Worm (Caenorhabditis elegans): ENCODE data around the gene unc-36.

unc-36 gene

ce11 chrIII:8237827-8238226, 36.8 kb upstream of the unc-36 start, which contains the start of gene tsp-2:
tsp-2 (minus strand) TSS chrIII:8237935.
- TF ChIP-seq flt-1 (GFP tag; IDR thresholded peaks at IDR 0.05) (no peak), med-1 (GFP tag; optimal IDR thresholded peaks at IDR 0.05; ENCODE audit: insufficient read depth) (no peak), tab-1 (GFP tag; IDR thresholded peaks at IDR 0.05) (no peak), cog-1 (tag; optimal IDR thresholded peaks at IDR 0.05) (no peak), ztf-29 (GFP tag; IDR thresholded peaks at IDR 0.05) (no peak), T22C8.4 (GFP tag; IDR thresholded peaks at IDR 0.05) (no peak), ref-1 (GFP tag; conservative IDR thresholded peaks at IDR 0.05) (no peak), ztf-23 (GFP tag; IDR thresholded peaks at IDR 0.05) (no peak), klf-2 (GFP tag; conservative IDR thresholded peaks at IDR 0.05) (no peak)

ce11 chrIII:8235880-8236279, 34.9 kb upstream of the unc-36 start, which contains the start of gene C02F5.5:
C02F5.5 (plus strand) TSS chrIII:8236180.
- TF ChIP-seq klf-2 (GFP tag; conservative IDR thresholded peaks at IDR 0.05), result no peak
- TF ChIP-seq tab-1 (GFP tag; IDR thresholded peaks at IDR 0.05), result no peak
- no peak for TF ChIP-seq flt-1 (GFP tag; IDR thresholded peaks at IDR 0.05)
- TF ChIP-seq med-1 (GFP tag; optimal IDR thresholded peaks at IDR 0.05; ENCODE audit: insufficient read depth), result no peak
- TF ChIP-seq cog-1 (tag; optimal IDR thresholded peaks at IDR 0.05), result no peak
- no peak for TF ChIP-seq T22C8.4 (GFP tag; IDR thresholded peaks at IDR 0.05)
- no peak for TF ChIP-seq ref-1 (GFP tag; conservative IDR thresholded peaks at IDR 0.05)
- no peak for TF ChIP-seq ztf-29 (GFP tag; IDR thresholded peaks at IDR 0.05)
- TF ChIP-seq ztf-23 (GFP tag; IDR thresholded peaks at IDR 0.05), result no peak

- no peak for TF ChIP-seq T22C8.4 (GFP tag; IDR thresholded peaks at IDR 0.05)
- no peak for TF ChIP-seq ztf-29 (GFP tag; IDR thresholded peaks at IDR 0.05)
- no peak for TF ChIP-seq klf-2 (GFP tag; conservative IDR thresholded peaks at IDR 0.05)
- TF ChIP-seq ref-1 (GFP tag; conservative IDR thresholded peaks at IDR 0.05), result no peak
- TF ChIP-seq flt-1 (GFP tag; IDR thresholded peaks at IDR 0.05), result no peak
- TF ChIP-seq tab-1 (GFP tag; IDR thresholded peaks at IDR 0.05), result no peak
- no peak for TF ChIP-seq med-1 (GFP tag; optimal IDR thresholded peaks at IDR 0.05; ENCODE audit: insufficient read depth)
- no peak for TF ChIP-seq cog-1 (tag; optimal IDR thresholded peaks at IDR 0.05)
- TF ChIP-seq ztf-23 (GFP tag; IDR thresholded peaks at IDR 0.05), result no peak
Observed at ce11 chrIII:8235358-8235757, 34.3 kb upstream of the unc-36 start, which contains the start of gene C02F5.14. C02F5.14 (minus strand) TSS chrIII:8235514.

- TF ChIP-seq ztf-29 (GFP tag; IDR thresholded peaks at IDR 0.05) (no peak), cog-1 (tag; optimal IDR thresholded peaks at IDR 0.05) (no peak), tab-1 (GFP tag; IDR thresholded peaks at IDR 0.05) (no peak), T22C8.4 (GFP tag; IDR thresholded peaks at IDR 0.05) (no peak)
Observed at ce11 chrIII:8232634-8233033, 31.6 kb upstream of the unc-36 start, which contains the start of gene henn-1. henn-1 (plus strand) TSS chrIII:8232651.

- TF ChIP-seq ref-1 (GFP tag; conservative IDR thresholded peaks at IDR 0.05), result no peak
- no peak for TF ChIP-seq ztf-23 (GFP tag; IDR thresholded peaks at IDR 0.05)
- TF ChIP-seq flt-1 (GFP tag; IDR thresholded peaks at IDR 0.05), result no peak
- TF ChIP-seq ztf-29 (GFP tag; IDR thresholded peaks at IDR 0.05), result no peak
- TF ChIP-seq cog-1 (tag; optimal IDR thresholded peaks at IDR 0.05), result no peak
Observed at ce11 chrIII:8229480-8229879, 28.5 kb upstream of the unc-36 start.

ce11 chrIII:8228916-8229315, 27.9 kb upstream of the unc-36 start:
- TF ChIP-seq ztf-23 (GFP tag; IDR thresholded peaks at IDR 0.05) (no peak), med-1 (GFP tag; optimal IDR thresholded peaks at IDR 0.05; ENCODE audit: insufficient read depth) (no peak), T22C8.4 (GFP tag; IDR thresholded peaks at IDR 0.05) (no peak), cog-1 (tag; optimal IDR thresholded peaks at IDR 0.05) (no peak), klf-2 (GFP tag; conservative IDR thresholded peaks at IDR 0.05) (no peak), flt-1 (GFP tag; IDR thresholded peaks at IDR 0.05) (no peak), tab-1 (GFP tag; IDR thresholded peaks at IDR 0.05) (no peak), ref-1 (GFP tag; conservative IDR thresholded peaks at IDR 0.05) (no peak), ztf-29 (GFP tag; IDR thresholded peaks at IDR 0.05) (no peak)

ce11 chrIII:8227511-8227910, 26.5 kb upstream of the unc-36 start, which contains the start of gene fbxl-1:
fbxl-1 (plus strand) TSS chrIII:8227830.
- peak; percentile 63 for TF ChIP-seq flt-1 (GFP tag; IDR thresholded peaks at IDR 0.05)
- TF ChIP-seq med-1 (GFP tag; optimal IDR thresholded peaks at IDR 0.05; ENCODE audit: insufficient read depth), result no peak

ce11 chrIII:8226178-8226577, 25.2 kb upstream of the unc-36 start, which contains the start of gene rfs-1:
rfs-1 (plus strand) TSS chrIII:8226478.
- TF ChIP-seq klf-2 (GFP tag; conservative IDR thresholded peaks at IDR 0.05) (no peak), cog-1 (tag; optimal IDR thresholded peaks at IDR 0.05) (no peak), ref-1 (GFP tag; conservative IDR thresholded peaks at IDR 0.05) (no peak), T22C8.4 (GFP tag; IDR thresholded peaks at IDR 0.05) (no peak), med-1 (GFP tag; optimal IDR thresholded peaks at IDR 0.05; ENCODE audit: insufficient read depth) (no peak)

- TF ChIP-seq ref-1 (GFP tag; conservative IDR thresholded peaks at IDR 0.05) (no peak), flt-1 (GFP tag; IDR thresholded peaks at IDR 0.05) (no peak), ztf-23 (GFP tag; IDR thresholded peaks at IDR 0.05) (no peak), cog-1 (tag; optimal IDR thresholded peaks at IDR 0.05) (no peak), klf-2 (GFP tag; conservative IDR thresholded peaks at IDR 0.05) (no peak), med-1 (GFP tag; optimal IDR thresholded peaks at IDR 0.05; ENCODE audit: insufficient read depth) (no peak)
Observed at ce11 chrIII:8224769-8225168, 23.8 kb upstream of the unc-36 start, which contains the start of gene mob-4. mob-4 (plus strand) TSS chrIII:8225097.

- no peak for TF ChIP-seq cog-1 (tag; optimal IDR thresholded peaks at IDR 0.05)
- no peak for TF ChIP-seq ref-1 (GFP tag; conservative IDR thresholded peaks at IDR 0.05)
Observed at ce11 chrIII:8220081-8220480, 19.1 kb upstream of the unc-36 start.

ce11 chrIII:8217919-8218318, 16.9 kb upstream of the unc-36 start, which contains the start of gene C30A5.16:
C30A5.16 (plus strand) TSS chrIII:8218219.
- TF ChIP-seq cog-1 (tag; optimal IDR thresholded peaks at IDR 0.05) (no peak), T22C8.4 (GFP tag; IDR thresholded peaks at IDR 0.05) (no peak), med-1 (GFP tag; optimal IDR thresholded peaks at IDR 0.05; ENCODE audit: insufficient read depth) (no peak), ztf-29 (GFP tag; IDR thresholded peaks at IDR 0.05) (no peak), tab-1 (GFP tag; IDR thresholded peaks at IDR 0.05) (no peak), flt-1 (GFP tag; IDR thresholded peaks at IDR 0.05) (no peak), klf-2 (GFP tag; conservative IDR thresholded peaks at IDR 0.05) (no peak), ztf-23 (GFP tag; IDR thresholded peaks at IDR 0.05) (no peak), ref-1 (GFP tag; conservative IDR thresholded peaks at IDR 0.05) (no peak)

Measured in whole organism, midembryonic.